Worm (Caenorhabditis elegans) whole organism, L2 larva: ENCODE measurements around the gene mpst-3.

Experiments used
- F13H6.1 ChIP-seq: sonication (generic microtip); optimal IDR thresholded peaks from 2 replicates; lab custom pipeline; 2016; ENCODE audit warnings: missing genetic modification characterization, missing compliant biosample characterization
- egl-27 ChIP-seq: sonication (generic microtip); optimal IDR thresholded peaks from 3 replicates; lab custom pipeline; 2017; ENCODE audit warnings: missing biosample characterization, missing genetic modification reagents, missing genetic modification characterization
- nhr-25 ChIP-seq: fragments of 150-350 bp; sonication (generic microtip); optimal IDR thresholded peaks from 3 replicates; lab custom pipeline; 2014; ENCODE audit warnings: missing biosample characterization, missing genetic modification characterization
- unc-39 ChIP-seq: fragments of 150-350 bp; optimal IDR thresholded peaks from 2 replicates; lab custom pipeline; 2014; ENCODE audit warnings: missing biosample characterization, missing genetic modification characterization

- no peak for TF ChIP-seq nhr-25 (tag; lab: Kevin White, UChicago)
- TF ChIP-seq egl-27 (tag; lab: Kevin White, UChicago), result no peak
- TF ChIP-seq unc-39, result no peak
- no peak for TF ChIP-seq F13H6.1
Measured at ce11 chrV:14868181-14868580, 27.3 kb upstream of the mpst-3 start, which contains the start of gene gcy-14.
